Fruit fly (Drosophila melanogaster): ENCODE results near the gene CAHbeta.

DNA sequence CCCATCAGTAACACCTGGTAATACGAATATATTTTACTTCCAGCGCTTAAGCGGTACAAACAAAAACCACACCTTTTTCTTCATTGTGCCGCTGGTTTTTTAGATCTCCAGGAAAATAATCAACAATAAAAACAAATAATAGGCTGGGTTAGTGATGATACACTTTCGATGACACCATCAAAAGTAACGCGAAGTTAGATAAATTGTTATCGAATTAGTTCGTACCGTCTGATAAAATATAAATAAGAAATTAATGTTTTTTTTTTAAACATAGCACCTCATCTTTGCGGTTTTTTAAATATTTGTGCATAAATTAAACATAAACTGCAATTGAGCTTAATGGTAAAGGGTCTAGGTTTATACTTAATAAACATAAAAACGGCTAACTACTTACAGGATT is 3.5 kb downstream of the CAHbeta start, which contains the start of gene RagA-B:
- TF ChIP-seq psq (optimal IDR thresholded peaks at IDR 0.05) (no peak), usp (GFP tag; optimal IDR thresholded peaks at IDR 0.05) (no peak)
